Fruit fly (Drosophila melanogaster): ENCODE data around the gene CG2961.

CG2961 gene

dm6 chrX:10243540-10243939, 10.7 kb upstream of the CG2961 start:
- TF ChIP-seq Smox (GFP tag; optimal IDR thresholded peaks at IDR 0.05) (no peak), CG11294 (GFP tag; IDR thresholded peaks at IDR 0.05) (no peak), fkh (GFP tag; optimal IDR thresholded peaks at IDR 0.05) (no peak), eg (GFP tag; IDR thresholded peaks at IDR 0.05) (no peak), CG10669 (GFP tag; optimal IDR thresholded peaks at IDR 0.05) (no peak), Met (GFP tag; optimal IDR thresholded peaks at IDR 0.05) (no peak), Eip93F (GFP tag; optimal IDR thresholded peaks at IDR 0.05) (no peak), CG31627 (GFP tag; optimal IDR thresholded peaks at IDR 0.05) (no peak), CG6792 (GFP tag; optimal IDR thresholded peaks at IDR 0.05) (no peak), Sox15 (GFP tag; optimal IDR thresholded peaks at IDR 0.05) (no peak)

- TF ChIP-seq svp (GFP tag) (peak; percentile 2), Eip93F (GFP tag; optimal IDR thresholded peaks at IDR 0.05) (no peak), CG8119 (GFP tag; IDR thresholded peaks at IDR 0.05) (no peak), lz (GFP tag; optimal IDR thresholded peaks at IDR 0.05) (no peak)
Measured at dm6 chrX:10242883-10243282, 10.0 kb upstream of the CG2961 start.

- no peak for TF ChIP-seq CG10631 (GFP tag; optimal IDR thresholded peaks at IDR 0.05)
- no peak for TF ChIP-seq Eip75B (GFP tag; optimal IDR thresholded peaks at IDR 0.05)
- TF ChIP-seq CG6854 (GFP tag; optimal IDR thresholded peaks at IDR 0.05) = no peak
- peak; percentile 14 for TF ChIP-seq CG6792 (GFP tag; optimal IDR thresholded peaks at IDR 0.05)
- TF ChIP-seq Eip93F (GFP tag; optimal IDR thresholded peaks at IDR 0.05) = no peak
- no peak for TF ChIP-seq CG6276 (GFP tag; optimal IDR thresholded peaks at IDR 0.05)
- peak; percentile 2 for TF ChIP-seq CG3919 (GFP tag; optimal IDR thresholded peaks at IDR 0.05)
- no peak for TF ChIP-seq CG4318 (GFP tag; optimal IDR thresholded peaks at IDR 0.05)
- TF ChIP-seq fd59A (GFP tag; optimal IDR thresholded peaks at IDR 0.05) = no peak
- TF ChIP-seq dac (GFP tag; optimal IDR thresholded peaks at IDR 0.05) = no peak
- no peak for TF ChIP-seq CG8119 (GFP tag; IDR thresholded peaks at IDR 0.05)
- no peak for TF ChIP-seq fkh (GFP tag; optimal IDR thresholded peaks at IDR 0.05)
- peak; percentile 36 for TF ChIP-seq topi (GFP tag; optimal IDR thresholded peaks at IDR 0.05)
- TF ChIP-seq net (GFP tag; optimal IDR thresholded peaks at IDR 0.05) = no peak
- TF ChIP-seq vri (GFP tag; optimal IDR thresholded peaks at IDR 0.05) = no peak
- peak; percentile 31 for TF ChIP-seq esn (GFP tag; optimal IDR thresholded peaks at IDR 0.05)
- peak; percentile 19 for TF ChIP-seq acj6 (GFP tag; optimal IDR thresholded peaks at IDR 0.05)
- TF ChIP-seq Smox (GFP tag; optimal IDR thresholded peaks at IDR 0.05) = peak; percentile 1
- TF ChIP-seq CG15336 (GFP tag; IDR thresholded peaks at IDR 0.05) = no peak
- peak; percentile 2 for TF ChIP-seq achi (GFP tag; optimal IDR thresholded peaks at IDR 0.05)
- no peak for TF ChIP-seq CG10669 (GFP tag; optimal IDR thresholded peaks at IDR 0.05)
- no peak for TF ChIP-seq Hr38 (GFP tag; optimal IDR thresholded peaks at IDR 0.05)
- TF ChIP-seq OdsH (GFP tag; optimal IDR thresholded peaks at IDR 0.05) = peak; percentile 6
- TF ChIP-seq pdm3 (GFP tag; optimal IDR thresholded peaks at IDR 0.05) = peak; percentile 32
- TF ChIP-seq eg (GFP tag; IDR thresholded peaks at IDR 0.05) = no peak
- no peak for TF ChIP-seq CG6808 (GFP tag; optimal IDR thresholded peaks at IDR 0.05)
- TF ChIP-seq Gug (GFP tag; IDR thresholded peaks at IDR 0.05) = no peak
- TF ChIP-seq Sox14 (GFP tag; optimal IDR thresholded peaks at IDR 0.05) = peak; percentile 41
- TF ChIP-seq CG11902 (GFP tag; optimal IDR thresholded peaks at IDR 0.05) = no peak
- TF ChIP-seq CG32006 (GFP tag; optimal IDR thresholded peaks at IDR 0.05) = peak; percentile 13
- peak; percentile 78 for TF ChIP-seq svp (GFP tag)
- peak; percentile 5 for TF ChIP-seq Sox15 (GFP tag; optimal IDR thresholded peaks at IDR 0.05)
- TF ChIP-seq salr (GFP tag; optimal IDR thresholded peaks at IDR 0.05) = no peak
- no peak for TF ChIP-seq CG6163 (GFP tag; IDR thresholded peaks at IDR 0.05)
- peak; percentile 38 for TF ChIP-seq cyc (GFP tag; optimal IDR thresholded peaks at IDR 0.05)
- no peak for TF ChIP-seq Lpt (GFP tag; optimal IDR thresholded peaks at IDR 0.05)
- no peak for TF ChIP-seq CG7368 (GFP tag; optimal IDR thresholded peaks at IDR 0.05)
- TF ChIP-seq ss (GFP tag; optimal IDR thresholded peaks at IDR 0.05) = no peak
- peak; percentile 38 for TF ChIP-seq Met (GFP tag; optimal IDR thresholded peaks at IDR 0.05)
- no peak for TF ChIP-seq Blimp-1 (GFP tag; optimal IDR thresholded peaks at IDR 0.05)
- TF ChIP-seq Eip78C (GFP tag) = peak; percentile 32
- no peak for TF ChIP-seq fd85E (GFP tag; optimal IDR thresholded peaks at IDR 0.05)
- TF ChIP-seq spab (GFP tag; optimal IDR thresholded peaks at IDR 0.05) = no peak
- TF ChIP-seq CG16779 (tag; optimal IDR thresholded peaks at IDR 0.05) = no peak
- no peak for TF ChIP-seq Ets21C (GFP tag; optimal IDR thresholded peaks at IDR 0.05)
Measured at dm6 chrX:10241919-10242318, 9.0 kb upstream of the CG2961 start.
